Worm (Caenorhabditis elegans): ENCODE results near the gene rpb-6.

- TF ChIP-seq egl-43 (GFP tag; IDR thresholded peaks at IDR 0.05) (no peak), lsy-2 (tag; optimal IDR thresholded peaks at IDR 0.05) (no peak)
Measured at ce11 chrII:10554046-10554399, 25.2 kb upstream of the rpb-6 start.
